Worm (Caenorhabditis elegans): Measurements from ENCODE around the gene C01G12.13.

The C01G12.13 gene

ce11 chrII:14528233-14528802 is 48.2 kb upstream of the C01G12.13 start, which contains the start of the genes F57C2.5 and spat-1 (continued):
- peak; percentile 18 for TF ChIP-seq B0261.1 (tag; optimal IDR thresholded peaks at IDR 0.05)
- TF ChIP-seq egl-18 (GFP tag; IDR thresholded peaks at IDR 0.05), result no peak
- TF ChIP-seq ceh-100 (GFP tag; IDR thresholded peaks at IDR 0.05), result peak; percentile 97
- TF ChIP-seq lag-1 (GFP tag; IDR thresholded peaks at IDR 0.05), result no peak
- peak; percentile 22 for TF ChIP-seq lin-54 (GFP tag; optimal IDR thresholded peaks at IDR 0.05)
- no peak for TF ChIP-seq die-1 (tag; optimal IDR thresholded peaks at IDR 0.05)
- peak; percentile 36 for TF ChIP-seq snpc-1.3 (tag; optimal IDR thresholded peaks at IDR 0.05; ENCODE audit: insufficient read depth)
- peak; percentile 74 for TF ChIP-seq unc-130 (GFP tag; optimal IDR thresholded peaks at IDR 0.05)
- TF ChIP-seq C06A6.2 (GFP tag; conservative IDR thresholded peaks at IDR 0.05), result no peak
- TF ChIP-seq ceh-91 (GFP tag; IDR thresholded peaks at IDR 0.05), result peak; percentile 76
- TF ChIP-seq attf-3 (GFP tag; conservative IDR thresholded peaks at IDR 0.05), result peak; percentile 24; the same call in 1 of the 2 replicates
- TF ChIP-seq nfya-2 (GFP tag; IDR thresholded peaks at IDR 0.05), result no peak
- TF ChIP-seq madf-6 (GFP tag; IDR thresholded peaks at IDR 0.05), result peak; percentile 41; the same call in 1 of the 2 replicates
- TF ChIP-seq bed-1 (GFP tag; IDR thresholded peaks at IDR 0.05), result no peak
- peak; percentile 36 for TF ChIP-seq athp-1 (tag; optimal IDR thresholded peaks at IDR 0.05)
- peak; percentile 73 for TF ChIP-seq lin-40 (tag; optimal IDR thresholded peaks at IDR 0.05)
- peak; percentile 59 for TF ChIP-seq ceh-27 (GFP tag; optimal IDR thresholded peaks at IDR 0.05)
- peak; percentile 45; the same call in 1 of the 2 replicates for TF ChIP-seq ztf-28 (GFP tag; IDR thresholded peaks at IDR 0.05)
- TF ChIP-seq ztf-6 (GFP tag; IDR thresholded peaks at IDR 0.05), result no peak
- TF ChIP-seq ztf-26 (tag; optimal IDR thresholded peaks at IDR 0.05), result no peak
- TF ChIP-seq F10E7.11 (tag; optimal IDR thresholded peaks at IDR 0.05), result no peak
- TF ChIP-seq dpl-1 (GFP tag; optimal IDR thresholded peaks at IDR 0.05), result peak; percentile 2
- TF ChIP-seq sdz-38 (tag; optimal IDR thresholded peaks at IDR 0.05), result no peak

- no peak for TF ChIP-seq nfya-1 (tag; optimal IDR thresholded peaks at IDR 0.05; ENCODE audit: borderline replicate concordance, insufficient read depth)
- no peak for TF ChIP-seq egl-18 (GFP tag; IDR thresholded peaks at IDR 0.05)
- TF ChIP-seq sea-2 (GFP tag; IDR thresholded peaks at IDR 0.05), result no peak
- TF ChIP-seq cebp-1 (GFP tag; IDR thresholded peaks at IDR 0.05), result no peak
- no peak for TF ChIP-seq cebp-1 (tag; optimal IDR thresholded peaks at IDR 0.05)
- no peak for TF ChIP-seq lin-54 (GFP tag; optimal IDR thresholded peaks at IDR 0.05)
- TF ChIP-seq rcor-1 (GFP tag; IDR thresholded peaks at IDR 0.05), result no peak
- TF ChIP-seq F49E8.2 (tag; optimal IDR thresholded peaks at IDR 0.05; ENCODE audit: insufficient read depth), result no peak
- TF ChIP-seq bed-1 (GFP tag; IDR thresholded peaks at IDR 0.05), result no peak
Measured at ce11 chrII:14534000-14534399, 42.5 kb upstream of the C01G12.13 start, which contains the start of gene C04H5.1. Gene C04H5.1 (plus strand): TSS chrII:14534300.

- TF ChIP-seq ztf-22 (GFP tag; optimal IDR thresholded peaks at IDR 0.05) (no peak), zfh-2 (GFP tag; conservative IDR thresholded peaks at IDR 0.05) (no peak)
Measured at ce11 chrII:14537728-14538127, 38.8 kb upstream of the C01G12.13 start, which contains the start of the genes clec-147 and C04H5.7. Gene clec-147 (minus strand): TSS chrII:14537828. Gene C04H5.7 (plus strand): TSS chrII:14537946.

- TF ChIP-seq sptf-2 (GFP tag; optimal IDR thresholded peaks at IDR 0.05) (no peak), ztf-28 (GFP tag; IDR thresholded peaks at IDR 0.05) (no peak), lag-1 (GFP tag; IDR thresholded peaks at IDR 0.05) (no peak)
Measured at ce11 chrII:14540551-14540950, 36.0 kb upstream of the C01G12.13 start.
